Fruit fly (Drosophila melanogaster) whole organism, pupa: ENCODE data around the gene Bhmt.

Experiments
- CG10348 ChIP-seq: fragments of 200-800 bp; sonication (Bioruptor generic); IDR thresholded peaks from 2 replicates; pipeline ENCODE4 v1.3.6; 2022; ENCODE audit warnings: missing biosample characterization, missing genetic modification characterization
- CG12605 ChIP-seq: fragments of 200-800 bp; sonication (Bioruptor generic); IDR thresholded peaks from 2 replicates; pipeline ENCODE4 v1.3.6; 2022; ENCODE audit warnings: missing biosample characterization, missing genetic modification characterization
- CG13204 ChIP-seq: fragments of 200-800 bp; sonication (Bioruptor generic); optimal IDR thresholded peaks from 2 replicates; lab custom pipeline; 2018; ENCODE audit warnings: missing biosample characterization, mild to moderate bottlenecking, missing genetic modification characterization, moderate library complexity
- CG14655 ChIP-seq: fragments of 200-800 bp; sonication (Bioruptor generic); optimal IDR thresholded peaks from 3 replicates; lab custom pipeline; 2017; ENCODE audit warnings: mild to moderate bottlenecking, missing biosample characterization, missing genetic modification reagents, missing genetic modification characterization
- CG15710 ChIP-seq: fragments of 200-800 bp; sonication (Bioruptor generic); optimal IDR thresholded peaks from 2 replicates; lab custom pipeline; 2018; ENCODE audit warnings: missing biosample characterization, mild to moderate bottlenecking, missing genetic modification characterization, moderate library complexity
- CG17806 ChIP-seq: fragments of 200-800 bp; sonication (Bioruptor generic); optimal IDR thresholded peaks from 2 replicates; lab custom pipeline; 2018; ENCODE audit warnings: missing biosample characterization, mild to moderate bottlenecking, missing genetic modification characterization, moderate library complexity
- CG32121 ChIP-seq: fragments of 200-800 bp; sonication (Bioruptor generic); IDR thresholded peaks from 2 replicates; pipeline ENCODE4 v1.3.6; 2022; ENCODE audit warnings: missing biosample characterization, missing genetic modification characterization
- CG34367 ChIP-seq: fragments of 200-800 bp; sonication (Bioruptor generic); optimal IDR thresholded peaks from 2 replicates; lab custom pipeline; 2018; ENCODE audit warnings: missing biosample characterization, mild to moderate bottlenecking, missing genetic modification characterization
- CG4496 ChIP-seq: fragments of 200-800 bp; sonication (Bioruptor generic); IDR thresholded peaks from 3 replicates; pipeline ENCODE4 v1.3.6; 2022; ENCODE audit warnings: missing biosample characterization, missing genetic modification characterization
- CG8159 ChIP-seq: fragments of 200-800 bp; sonication (Bioruptor generic); optimal IDR thresholded peaks from 3 replicates; lab custom pipeline; 2018; ENCODE audit warnings: missing biosample characterization, mild to moderate bottlenecking, missing genetic modification characterization, moderate library complexity
- CG8301 ChIP-seq: fragments of 200-800 bp; sonication (Bioruptor generic); optimal IDR thresholded peaks from 2 replicates; lab custom pipeline; 2018; ENCODE audit warnings: missing biosample characterization, mild to moderate bottlenecking, missing genetic modification characterization
- CG9948 ChIP-seq: fragments of 200-800 bp; sonication (Bioruptor generic); optimal IDR thresholded peaks from 2 replicates; lab custom pipeline; 2018; ENCODE audit warnings: missing biosample characterization, mild to moderate bottlenecking, missing genetic modification characterization, moderate library complexity
- D1 ChIP-seq: fragments of 200-800 bp; sonication (Bioruptor generic); optimal IDR thresholded peaks from 2 replicates; lab custom pipeline; 2018; ENCODE audit warnings: missing biosample characterization, mild to moderate bottlenecking, missing genetic modification characterization, moderate library complexity
- EcR ChIP-seq: fragments of 200-800 bp; sonication (Bioruptor generic); optimal IDR thresholded peaks from 3 replicates; lab custom pipeline; 2019; ENCODE audit warnings: missing biosample characterization, missing genetic modification characterization, mild to moderate bottlenecking, moderate library complexity, missing genetic modification reagents
- Ets98B ChIP-seq: fragments of 200-800 bp; sonication (Bioruptor generic); IDR thresholded peaks from 2 replicates; pipeline ENCODE4 v1.3.6; 2022; ENCODE audit warnings: missing biosample characterization, missing genetic modification characterization
- Pif1A ChIP-seq: fragments of 200-800 bp; sonication (Bioruptor generic); optimal IDR thresholded peaks from 3 replicates; lab custom pipeline; 2016; ENCODE audit warnings: missing biosample characterization, missing genetic modification characterization
- Pif1B ChIP-seq: fragments of 200-800 bp; sonication (Bioruptor generic); optimal IDR thresholded peaks from 3 replicates; lab custom pipeline; 2016; ENCODE audit warnings: missing biosample characterization, missing genetic modification characterization
- Snoo ChIP-seq: fragments of 200-800 bp; sonication (Bioruptor generic); optimal IDR thresholded peaks from 3 replicates; lab custom pipeline; 2017; ENCODE audit warnings: missing biosample characterization, mild to moderate bottlenecking, missing genetic modification characterization, inconsistent platforms
- fd96Ca ChIP-seq: fragments of 200-800 bp; sonication (Bioruptor generic); IDR thresholded peaks from 3 replicates; pipeline ENCODE4 v1.3.6; 2022; ENCODE audit warnings: missing biosample characterization, missing genetic modification characterization
- gl ChIP-seq: fragments of 200-800 bp; sonication (Bioruptor generic); optimal IDR thresholded peaks from 2 replicates; lab custom pipeline; 2018; ENCODE audit warnings: missing biosample characterization, mild to moderate bottlenecking, missing genetic modification characterization
- rn ChIP-seq: fragments of 200-800 bp; sonication (Bioruptor generic); IDR thresholded peaks from 2 replicates; pipeline ENCODE4 v1.3.6; 2022; ENCODE audit warnings: missing biosample characterization, missing genetic modification characterization

Bhmt gene

DNA sequence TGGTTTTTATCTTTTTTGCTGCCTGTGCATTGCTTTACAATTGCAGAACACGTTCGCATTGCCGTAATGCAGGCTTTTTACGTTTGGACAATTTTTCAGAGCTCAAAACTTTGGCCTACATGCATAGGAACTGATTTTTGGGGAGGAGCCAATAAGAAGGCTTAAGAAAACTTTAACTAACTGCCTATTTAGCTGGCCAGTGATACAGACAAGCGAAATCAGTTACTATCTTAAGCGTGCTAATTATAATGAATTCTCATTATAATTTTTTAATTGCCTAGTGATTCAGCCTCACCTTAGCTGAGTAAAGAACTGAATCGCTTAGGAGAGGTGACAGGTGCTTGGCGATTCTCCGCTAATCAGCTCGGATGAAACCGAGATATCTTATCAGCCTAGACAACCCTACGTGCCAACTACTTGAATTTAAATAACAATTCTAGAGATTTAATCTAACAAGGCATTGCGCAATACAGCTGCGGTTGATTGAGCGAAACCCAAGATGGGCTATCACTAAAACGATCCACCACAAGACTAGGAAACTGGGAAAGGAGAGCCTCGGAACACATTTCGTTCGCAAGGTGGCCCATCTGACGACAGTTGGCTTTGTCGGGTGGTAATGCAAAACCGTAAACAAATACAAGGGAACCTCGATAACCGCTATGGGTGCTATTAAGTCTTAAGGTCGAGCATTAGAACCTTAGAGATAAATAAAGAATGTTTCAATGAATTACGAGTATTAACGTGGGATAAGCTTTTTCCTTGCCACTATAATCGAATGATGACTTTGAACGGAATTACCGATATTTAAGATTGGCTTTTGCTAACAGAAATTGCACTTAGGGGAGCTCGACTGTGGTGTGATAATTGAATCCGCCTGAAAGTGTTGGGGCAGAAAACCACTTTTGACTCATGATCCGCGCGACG lies 28.4 kb upstream of the Bhmt start:
- TF ChIP-seq EcR (GFP tag; lab: Kevin White, UChicago): no peak
- no peak for TF ChIP-seq CG9948 (tag; lab: Kevin White, UChicago)
- no peak for TF ChIP-seq CG4496 (GFP tag; lab: Robert Waterston, UW)
- no peak for TF ChIP-seq Snoo (tag; lab: Kevin White, UChicago)
- TF ChIP-seq CG8159 (tag; lab: Kevin White, UChicago): peak; percentile 9
- TF ChIP-seq fd96Ca (GFP tag; lab: Robert Waterston, UW): no peak
- TF ChIP-seq Ets98B (GFP tag; lab: Robert Waterston, UW): no peak
- TF ChIP-seq CG15710 (tag; lab: Kevin White, UChicago): peak; percentile 12
- no peak for TF ChIP-seq Pif1B (GFP tag; lab: Kevin White, UChicago)
- no peak for TF ChIP-seq CG13204 (GFP tag; lab: Kevin White, UChicago)
- TF ChIP-seq CG8301: peak; percentile 9
- no peak for TF ChIP-seq D1
- TF ChIP-seq CG14655 (GFP tag; lab: Kevin White, UChicago): peak; percentile 36
- no peak for TF ChIP-seq CG10348 (GFP tag; lab: Robert Waterston, UW)
- TF ChIP-seq CG12605 (GFP tag; lab: Robert Waterston, UW): no peak
- no peak for TF ChIP-seq gl (tag; lab: Kevin White, UChicago)
- TF ChIP-seq CG34367 (tag; lab: Kevin White, UChicago): no peak
- TF ChIP-seq Pif1A (GFP tag; lab: Kevin White, UChicago): peak; percentile 6
- TF ChIP-seq, all 21 proteins: peak for 5

DNA sequence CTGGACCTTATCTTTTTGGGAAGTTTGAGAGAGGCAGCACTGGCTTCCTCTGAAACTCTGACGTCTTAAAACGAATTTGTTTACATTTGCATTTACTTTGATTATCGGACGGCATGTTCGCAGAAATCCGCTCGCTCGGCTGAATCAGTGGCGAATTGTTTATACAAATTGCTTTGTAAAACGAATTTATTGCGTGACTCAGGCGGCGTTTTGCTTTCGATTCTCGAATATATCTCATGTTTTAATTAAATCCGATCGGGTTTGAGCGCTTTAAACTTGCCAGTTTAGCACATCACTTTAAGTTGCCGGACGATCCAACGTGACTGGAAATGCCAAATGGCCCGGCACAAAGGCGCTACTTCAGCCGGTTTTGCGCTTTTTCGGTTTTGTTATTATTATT lies 27.0 kb upstream of the Bhmt start:
- TF ChIP-seq rn (GFP tag; lab: Robert Waterston, UW) (no peak), CG13204 (GFP tag; lab: Kevin White, UChicago) (no peak), CG17806 (tag; lab: Kevin White, UChicago) (no peak), gl (tag; lab: Kevin White, UChicago) (no peak), fd96Ca (GFP tag; lab: Robert Waterston, UW) (no peak), CG34367 (tag; lab: Kevin White, UChicago) (no peak), Ets98B (GFP tag; lab: Robert Waterston, UW) (no peak), CG14655 (GFP tag; lab: Kevin White, UChicago) (no peak), CG4496 (GFP tag; lab: Robert Waterston, UW) (no peak), CG8301 (no peak), CG8159 (tag; lab: Kevin White, UChicago) (no peak), CG10348 (GFP tag; lab: Robert Waterston, UW) (no peak), Pif1B (GFP tag; lab: Kevin White, UChicago) (no peak), Pif1A (GFP tag; lab: Kevin White, UChicago) (no peak), EcR (GFP tag; lab: Kevin White, UChicago) (no peak)

dm6 chr2L:18982826-18983758 lies 26.0 kb upstream of the Bhmt start:
- TF ChIP-seq CG8159 (tag; lab: Kevin White, UChicago) (peak; percentile 34), CG17806 (tag; lab: Kevin White, UChicago) (no peak), CG15710 (tag; lab: Kevin White, UChicago) (peak; percentile 21), D1 (no peak), CG4496 (GFP tag; lab: Robert Waterston, UW) (no peak), Snoo (tag; lab: Kevin White, UChicago) (no peak), CG10348 (GFP tag; lab: Robert Waterston, UW) (no peak), EcR (GFP tag; lab: Kevin White, UChicago) (peak; percentile 85), Pif1A (GFP tag; lab: Kevin White, UChicago) (no peak), CG8301 (no peak), Pif1B (GFP tag; lab: Kevin White, UChicago) (no peak)

dm6 chr2L:18981947-18982579 lies 25.0 kb upstream of the Bhmt start:
- TF ChIP-seq Ets98B (GFP tag; lab: Robert Waterston, UW): peak; percentile 84
- TF ChIP-seq EcR (GFP tag; lab: Kevin White, UChicago): peak; percentile 33
- TF ChIP-seq CG34367 (tag; lab: Kevin White, UChicago): peak; percentile 65
- peak; percentile 80 for TF ChIP-seq CG14655 (GFP tag; lab: Kevin White, UChicago)
- peak; percentile 70 for TF ChIP-seq Pif1B (GFP tag; lab: Kevin White, UChicago)
- TF ChIP-seq CG17806 (tag; lab: Kevin White, UChicago): peak; percentile 77
- no peak for TF ChIP-seq D1
- TF ChIP-seq Pif1A (GFP tag; lab: Kevin White, UChicago): peak; percentile 75
- TF ChIP-seq Snoo (tag; lab: Kevin White, UChicago): no peak
- TF ChIP-seq rn (GFP tag; lab: Robert Waterston, UW): peak; percentile 58; the same call in 1 of the 2 replicates
- 0 out of 2 replicates have a peak, but pooled peaks have one; percentile 20 for TF ChIP-seq CG10348 (GFP tag; lab: Robert Waterston, UW)
- TF ChIP-seq CG15710 (tag; lab: Kevin White, UChicago): peak; percentile 74
- TF ChIP-seq fd96Ca (GFP tag; lab: Robert Waterston, UW): peak; percentile 74
- TF ChIP-seq CG9948 (tag; lab: Kevin White, UChicago): peak; percentile 77
- peak; percentile 64; the same call in 1 of the 2 replicates for TF ChIP-seq CG12605 (GFP tag; lab: Robert Waterston, UW)
- TF ChIP-seq CG13204 (GFP tag; lab: Kevin White, UChicago): peak; percentile 27
- no peak for TF ChIP-seq gl (tag; lab: Kevin White, UChicago)
- peak; percentile 77 for TF ChIP-seq CG8159 (tag; lab: Kevin White, UChicago)
- peak; percentile 89 for TF ChIP-seq CG32121 (GFP tag; lab: Robert Waterston, UW)
- TF ChIP-seq CG8301: peak; percentile 79
- peak; percentile 87 for TF ChIP-seq CG4496 (GFP tag; lab: Robert Waterston, UW)
